Fruit fly (Drosophila melanogaster) whole organism, wandering third instar larva: Measurements from ENCODE around the gene CG17726.

Experiments used
- CrebA ChIP-seq: fragments of 200-800 bp; sonication (Bioruptor generic); optimal IDR thresholded peaks from 2 replicates; lab custom pipeline; 2016; ENCODE audit warnings: missing biosample characterization, mild to moderate bottlenecking, missing genetic modification characterization, borderline replicate concordance
- Dfd ChIP-seq: fragments of >200 bp; optimal IDR thresholded peaks from 2 replicates; lab custom pipeline; 2017; ENCODE audit warnings: missing biosample characterization, missing genetic modification characterization
- Hr83 ChIP-seq: fragments of 200-300 bp; sonication (Bioruptor generic); optimal IDR thresholded peaks from 2 replicates; lab custom pipeline; 2016; ENCODE audit warnings: missing biosample characterization, mild to moderate bottlenecking, missing genetic modification characterization, moderate library complexity; ENCODE audit not compliant: poor library complexity, severe bottlenecking
- Myc ChIP-seq: fragments of >200 bp; optimal IDR thresholded peaks from 2 replicates; lab custom pipeline; 2017
- psq ChIP-seq: fragments of 200-800 bp; sonication (Bioruptor generic); optimal IDR thresholded peaks from 3 replicates; lab custom pipeline; 2017; ENCODE audit warnings: missing biosample characterization, mild to moderate bottlenecking, missing genetic modification characterization, moderate library complexity
- sv ChIP-seq: fragments of 200-800 bp; sonication (Bioruptor generic); optimal IDR thresholded peaks from 3 replicates; lab custom pipeline; 2016; ENCODE audit warnings: missing biosample characterization, missing genetic modification characterization

DNA sequence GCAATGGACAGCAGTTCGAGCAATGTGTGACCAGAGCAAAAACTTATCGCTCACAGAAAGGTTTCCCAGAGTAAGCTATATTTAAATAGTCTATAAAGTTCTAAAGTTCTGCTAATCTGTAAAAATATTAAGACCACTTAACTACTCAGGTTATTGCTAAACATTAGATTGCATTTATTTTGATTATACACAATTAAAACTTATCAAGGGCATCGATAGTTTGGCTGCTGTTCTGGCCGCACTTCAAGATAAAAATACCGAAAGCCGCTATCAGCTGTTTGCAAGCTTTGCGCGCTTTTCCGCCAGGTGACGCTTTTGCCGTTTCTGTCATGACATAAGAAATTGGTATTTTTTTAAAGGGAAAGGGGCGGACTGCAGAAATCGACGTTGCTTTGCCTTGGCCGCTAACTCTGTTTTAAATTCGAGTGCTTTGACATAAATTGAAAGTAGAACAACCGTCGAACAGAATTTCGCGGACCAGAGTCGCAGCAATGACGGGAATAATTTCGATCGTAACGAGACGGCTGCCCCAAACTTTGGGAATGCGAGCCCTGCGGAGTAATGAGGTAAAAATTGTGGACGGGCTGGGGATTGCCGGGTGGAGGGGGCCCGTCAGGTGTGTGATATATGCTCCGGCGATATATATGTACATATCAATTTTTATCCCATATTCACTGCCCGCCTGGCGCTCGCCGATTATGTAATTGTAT, 17.5 kb downstream of the CG17726 start, which contains the start of the genes CG17734 and CG5214:
- TF ChIP-seq psq (GFP tag; lab: Kevin White, UChicago): no peak
- no peak for TF ChIP-seq CrebA (GFP tag; lab: Kevin White, UChicago)
- peak; percentile 65 for TF ChIP-seq Hr83 (GFP tag; lab: Kevin White, UChicago)
- TF ChIP-seq Myc (lab: Kevin White, UChicago): peak; percentile 73
- peak; percentile 26 for TF ChIP-seq sv
- no peak for TF ChIP-seq Dfd
